Fruit fly (Drosophila melanogaster) S2 (cell line): ENCODE measurements around the gene Jon99Fi.

ENCODE experiments used
- CG8478 ChIP-seq: fragments of >200 bp; optimal IDR thresholded peaks from 2 replicates; lab custom pipeline; 2018
- CTCF ChIP-seq, 2 experiments: fragments of >200 bp; optimal IDR thresholded peaks; 2 replicates each; lab custom pipeline; 2018

DNA sequence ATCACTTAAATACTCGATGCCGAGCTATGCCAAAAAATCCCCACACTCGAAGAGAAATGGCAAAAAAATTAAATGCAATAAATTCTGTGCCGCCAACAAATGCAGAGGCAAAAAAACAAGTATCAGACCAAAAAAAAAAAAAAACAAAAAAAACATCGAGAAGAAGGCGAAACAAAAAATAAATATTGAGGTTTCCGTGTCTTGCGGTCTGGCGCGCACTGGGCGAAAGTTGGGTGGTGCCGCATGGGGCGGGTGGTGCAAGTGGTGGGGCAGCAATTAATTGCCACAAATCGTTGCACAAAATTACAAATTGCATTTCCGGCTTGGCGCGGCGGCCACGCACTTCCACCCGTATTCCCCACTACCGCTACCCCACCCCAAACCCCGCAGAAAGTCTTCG lies 45.7 kb downstream of the Jon99Fi start:
- no peak for TF ChIP-seq CTCF (optimal IDR thresholded peaks at IDR 0.05; lab: Kevin White, UChicago)
- no peak for TF ChIP-seq CG8478 (lab: Kevin White, UChicago)
